Worm (Caenorhabditis elegans) whole organism, L3 larva: Measurements from ENCODE around the gene srbc-37.

ENCODE experiments used
- ceh-28 ChIP-seq: fragments of 150-350 bp; optimal IDR thresholded peaks from 2 replicates; lab custom pipeline; 2014; ENCODE audit warnings: missing biosample characterization, missing genetic modification reagents, missing genetic modification characterization
- ceh-82 ChIP-seq: fragments of 150-350 bp; optimal IDR thresholded peaks from 2 replicates; lab custom pipeline; 2014; ENCODE audit warnings: missing biosample characterization, missing genetic modification characterization
- fkh-10 ChIP-seq: sonication (generic microtip); optimal IDR thresholded peaks from 2 replicates; lab custom pipeline; 2017; ENCODE audit warnings: missing biosample characterization, missing genetic modification reagents, missing genetic modification characterization
- mml-1 ChIP-seq: fragments of 150-350 bp; sonication (generic microtip); optimal IDR thresholded peaks from 3 replicates; lab custom pipeline; 2014; ENCODE audit warnings: missing biosample characterization, missing genetic modification characterization
- nhr-11 ChIP-seq: fragments of 150-350 bp; optimal IDR thresholded peaks from 2 replicates; lab custom pipeline; 2014; ENCODE audit warnings: missing biosample characterization, missing genetic modification characterization
- nhr-237 ChIP-seq: fragments of 150-350 bp; optimal IDR thresholded peaks from 2 replicates; lab custom pipeline; 2014; ENCODE audit warnings: missing biosample characterization, missing genetic modification characterization
- skn-1 ChIP-seq: fragments of 150-350 bp; optimal IDR thresholded peaks from 2 replicates; lab custom pipeline; 2014; ENCODE audit warnings: missing biosample characterization, missing genetic modification characterization
- snpc-4 ChIP-seq: fragments of 150-350 bp; optimal IDR thresholded peaks from 2 replicates; lab custom pipeline; 2014; ENCODE audit warnings: missing biosample characterization, missing genetic modification characterization
- unc-39 ChIP-seq: sonication (generic microtip); optimal IDR thresholded peaks from 4 replicates; lab custom pipeline; 2017; ENCODE audit warnings: missing biosample characterization, missing genetic modification characterization
- unc-62 ChIP-seq: fragments of 150-350 bp; sonication (generic microtip); optimal IDR thresholded peaks from 4 replicates; lab custom pipeline; 2014; ENCODE audit warnings: missing biosample characterization, missing genetic modification reagents, missing genetic modification characterization
- ztf-4 ChIP-seq: fragments of 150-350 bp; optimal IDR thresholded peaks from 2 replicates; lab custom pipeline; 2014; ENCODE audit warnings: missing biosample characterization, missing genetic modification characterization

- TF ChIP-seq fkh-10 (GFP tag; lab: Kevin White, UChicago), result no peak
- TF ChIP-seq unc-62 (GFP tag; lab: Kevin White, UChicago), result no peak
- TF ChIP-seq nhr-237, result no peak
- no peak for TF ChIP-seq ceh-28 (tag; lab: Kevin White, UChicago)
- TF ChIP-seq snpc-4, result no peak
- TF ChIP-seq unc-39 (tag; lab: Kevin White, UChicago), result no peak
- TF ChIP-seq skn-1, result no peak
- no peak for TF ChIP-seq ztf-4 (tag; lab: Kevin White, UChicago)
- no peak for TF ChIP-seq mml-1 (tag; lab: Kevin White, UChicago)
- TF ChIP-seq ceh-82 (tag; lab: Kevin White, UChicago), result no peak
- TF ChIP-seq nhr-11 (tag; lab: Kevin White, UChicago), result no peak
Observed at ce11 chrV:694625-695024, 7.7 kb upstream of the srbc-37 start, which contains the start of gene srj-53.
